Worm (Caenorhabditis elegans) whole organism, L3 larva: Measurements from ENCODE around the gene sptl-2.

Source experiments
- nhr-25 ChIP-seq: sonication (generic microtip); optimal IDR thresholded peaks from 2 replicates; lab custom pipeline; 2017; ENCODE audit warnings: missing biosample characterization, missing genetic modification characterization
- unc-62 ChIP-seq: fragments of 150-350 bp; sonication (generic microtip); optimal IDR thresholded peaks from 4 replicates; lab custom pipeline; 2014; ENCODE audit warnings: missing biosample characterization, missing genetic modification reagents, missing genetic modification characterization

DNA sequence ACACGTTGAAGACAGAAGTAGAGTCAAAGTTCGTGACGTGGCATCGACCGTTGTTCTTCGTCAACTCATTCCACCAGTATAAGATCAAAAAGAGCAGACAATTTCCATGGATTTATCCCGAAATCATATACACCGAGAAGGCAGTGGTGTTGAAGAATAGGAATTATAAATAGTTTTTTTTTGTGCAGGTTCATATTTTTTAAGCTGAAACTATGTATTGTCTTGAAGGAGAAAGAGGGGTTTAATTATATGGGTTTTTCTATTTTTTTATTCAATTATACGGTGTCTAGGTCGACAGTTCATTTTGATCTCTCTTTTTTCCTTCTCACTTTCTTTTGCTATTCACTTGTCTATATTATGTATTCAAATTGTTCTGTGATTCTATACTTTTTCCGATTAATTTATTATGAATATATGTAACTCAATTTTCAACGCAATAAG, 22.1 kb downstream of the sptl-2 start:
- no peak for TF ChIP-seq nhr-25 (tag; lab: Kevin White, UChicago)
- TF ChIP-seq unc-62: no peak
